Worm (Caenorhabditis elegans) whole organism, L4 larva: ENCODE data around the gene melo-3.

Experiments used
- F26F4.8 ChIP-seq: fragments of 200-800 bp; sonication (Bioruptor generic); conservative IDR thresholded peaks from 2 replicates; pipeline ENCODE4 v1.3.6; 2022; ENCODE audit warnings: missing genetic modification characterization, missing compliant biosample characterization
- F37D6.2 ChIP-seq: sonication (generic microtip); optimal IDR thresholded peaks from 2 replicates; lab custom pipeline; 2016; ENCODE audit warnings: mild to moderate bottlenecking, missing genetic modification characterization, missing compliant biosample characterization
- aly-2 ChIP-seq: sonication (generic microtip); optimal IDR thresholded peaks from 2 replicates; lab custom pipeline; 2018; ENCODE audit warnings: missing biosample characterization, missing genetic modification characterization
- ceh-32 ChIP-seq: sonication (generic microtip); optimal IDR thresholded peaks from 2 replicates; lab custom pipeline; 2016; ENCODE audit warnings: mild to moderate bottlenecking, missing genetic modification characterization, missing compliant biosample characterization; ENCODE audit not compliant: poor library complexity
- ces-1 ChIP-seq: fragments of 150-350 bp; sonication (generic microtip); optimal IDR thresholded peaks from 4 replicates; lab custom pipeline; 2014; ENCODE audit warnings: missing biosample characterization, missing genetic modification reagents, missing genetic modification characterization
- fos-1 ChIP-seq: fragments of 150-350 bp; optimal IDR thresholded peaks from 2 replicates; lab custom pipeline; 2014; ENCODE audit warnings: missing biosample characterization, missing genetic modification characterization
- nhr-28 ChIP-seq: fragments of 150-350 bp; optimal IDR thresholded peaks from 2 replicates; lab custom pipeline; 2014; ENCODE audit warnings: missing biosample characterization, missing genetic modification characterization
- snpc-1.2 ChIP-seq: fragments of 200-800 bp; sonication (Bioruptor generic); IDR thresholded peaks from 2 replicates; pipeline ENCODE4 v1.3.6; 2022; ENCODE audit warnings: missing genetic modification reagents, missing genetic modification characterization, missing compliant biosample characterization
- snpc-4 ChIP-seq: fragments of 150-350 bp; optimal IDR thresholded peaks from 2 replicates; lab custom pipeline; 2014; ENCODE audit warnings: missing biosample characterization, missing genetic modification characterization
- zag-1 ChIP-seq: fragments of 150-350 bp; optimal IDR thresholded peaks from 2 replicates; lab custom pipeline; 2014; ENCODE audit warnings: missing biosample characterization, missing genetic modification characterization
- zip-11 ChIP-seq: fragments of 200-800 bp; sonication (Bioruptor generic); IDR thresholded peaks from 2 replicates; pipeline ENCODE4 v1.3.6; 2022; ENCODE audit warnings: missing genetic modification characterization, missing compliant biosample characterization

DNA sequence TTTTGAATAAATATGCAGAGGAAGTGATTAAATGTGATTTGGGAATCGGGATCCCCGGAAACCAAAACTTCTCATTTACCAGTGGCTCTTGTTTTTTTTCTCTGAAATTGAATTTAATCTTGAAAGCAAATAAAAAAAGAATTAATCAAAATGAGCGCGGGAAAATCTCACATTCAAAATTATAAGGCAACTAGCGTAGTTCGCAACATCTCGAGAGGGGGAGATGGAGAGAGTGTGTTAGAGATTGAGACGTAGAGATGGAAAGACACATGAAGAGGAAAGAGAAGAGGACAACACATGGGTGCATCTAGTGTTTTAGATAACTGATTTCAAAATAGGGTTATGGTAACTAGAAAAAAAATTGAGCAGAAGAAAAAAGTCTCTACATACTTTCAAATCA is 11.4 kb upstream of the melo-3 start, which contains the start of gene sdc-3:
- no peak for TF ChIP-seq ces-1 (GFP tag; lab: Kevin White, UChicago)
- TF ChIP-seq F37D6.2 (tag; lab: Kevin White, UChicago) = no peak
- TF ChIP-seq aly-2 (tag; lab: Kevin White, UChicago) = no peak
- TF ChIP-seq snpc-1.2 (GFP tag; lab: Robert Waterston, UW) = no peak
- peak; percentile 32 for TF ChIP-seq nhr-28 (tag; lab: Kevin White, UChicago)
- TF ChIP-seq zag-1 (tag; lab: Kevin White, UChicago) = no peak
- no peak for TF ChIP-seq snpc-4
- no peak for TF ChIP-seq ceh-32 (tag; lab: Kevin White, UChicago)
- TF ChIP-seq zip-11 (GFP tag; lab: Robert Waterston, UW) = no peak
- no peak for TF ChIP-seq fos-1 (tag; lab: Kevin White, UChicago)
- TF ChIP-seq F26F4.8 = no peak
